Fruit fly (Drosophila melanogaster): ENCODE measurements around the gene HP6.

The HP6 gene

dm6 chr2L:4583306-4583705 lies 5.3 kb upstream of the HP6 start (continued):
- TF ChIP-seq lov (optimal IDR thresholded peaks at IDR 0.05) (no peak), lov (GFP tag; IDR thresholded peaks at IDR 0.05) (no peak), Lim3 (GFP tag; IDR thresholded peaks at IDR 0.05) (0 out of 2 replicates have a peak, but pooled peaks have one; percentile 30), slou (GFP tag; optimal IDR thresholded peaks at IDR 0.05) (peak; percentile 22), inv (GFP tag; IDR thresholded peaks at IDR 0.05; ENCODE audit: partially characterized antibody) (no peak), ttk (GFP tag; IDR thresholded peaks at IDR 0.05) (peak; percentile 75), CG1024 (GFP tag; IDR thresholded peaks at IDR 0.05) (peak; percentile 56), sim (GFP tag; IDR thresholded peaks at IDR 0.05) (peak; percentile 56; the same call in 1 of the 2 replicates), Ada2b (GFP tag; IDR thresholded peaks at IDR 0.05) (peak; percentile 71), CG14965 (GFP tag; optimal IDR thresholded peaks at IDR 0.05; ENCODE audit: borderline replicate concordance) (no peak), zfh1 (GFP tag; IDR thresholded peaks at IDR 0.05) (peak; percentile 89), CG4730 (GFP tag; IDR thresholded peaks at IDR 0.05) (peak; percentile 58), CG4360 (GFP tag; IDR thresholded peaks at IDR 0.05) (peak; percentile 47), chinmo (GFP tag; IDR thresholded peaks at IDR 0.05; ENCODE audit: partially characterized antibody) (no peak), bigmax (GFP tag; optimal IDR thresholded peaks at IDR 0.05) (no peak), cato (GFP tag; optimal IDR thresholded peaks at IDR 0.05; ENCODE audit: borderline replicate concordance) (no peak), CG17361 (GFP tag; IDR thresholded peaks at IDR 0.05) (peak; percentile 75), pum (GFP tag; optimal IDR thresholded peaks at IDR 0.05) (peak; percentile 66), knrl (GFP tag; IDR thresholded peaks at IDR 0.05; ENCODE audit: partially characterized antibody) (no peak), Aef1 (GFP tag; IDR thresholded peaks at IDR 0.05) (peak; percentile 56; the same call in 1 of the 3 replicates), Nf-YA (GFP tag; IDR thresholded peaks at IDR 0.05) (peak; percentile 63), CG32767 (GFP tag; IDR thresholded peaks at IDR 0.05) (peak; percentile 58), nerfin-2 (GFP tag; IDR thresholded peaks at IDR 0.05; ENCODE audit: partially characterized antibody) (no peak), ci (GFP tag; IDR thresholded peaks at IDR 0.05) (peak; percentile 88), tx (GFP tag; optimal IDR thresholded peaks at IDR 0.05) (no peak), B-H1 (GFP tag; IDR thresholded peaks at IDR 0.05) (peak; percentile 62), lbe (GFP tag; optimal IDR thresholded peaks at IDR 0.05) (peak; percentile 45), CG8089 (GFP tag; optimal IDR thresholded peaks at IDR 0.05) (peak; percentile 59), CG6689 (GFP tag; IDR thresholded peaks at IDR 0.05) (peak; percentile 78), BtbVII (GFP tag; optimal IDR thresholded peaks at IDR 0.05) (no peak), ems (GFP tag; optimal IDR thresholded peaks at IDR 0.05) (peak; percentile 61), CG18476 (GFP tag; optimal IDR thresholded peaks at IDR 0.05) (peak; percentile 49), zen (tag; optimal IDR thresholded peaks at IDR 0.05) (peak; percentile 62), luna (GFP tag; optimal IDR thresholded peaks at IDR 0.05) (no peak), odd (GFP tag; optimal IDR thresholded peaks at IDR 0.05) (peak; percentile 51), nerfin-1 (tag; optimal IDR thresholded peaks at IDR 0.05) (peak; percentile 60), GATAe (GFP tag; conservative IDR thresholded peaks at IDR 0.05) (no peak), CG10654 (GFP tag; optimal IDR thresholded peaks at IDR 0.05) (peak; percentile 55), CG15696 (tag; optimal IDR thresholded peaks at IDR 0.05) (peak; percentile 60), ac (GFP tag; optimal IDR thresholded peaks at IDR 0.05) (no peak), Ravus (GFP tag; IDR thresholded peaks at IDR 0.05) (no peak), CG1792 (GFP tag; optimal IDR thresholded peaks at IDR 0.05) (peak; percentile 35), Hmr (GFP tag; optimal IDR thresholded peaks at IDR 0.05) (peak; percentile 45), prd (optimal IDR thresholded peaks at IDR 0.05) (no peak), prd (GFP tag; IDR thresholded peaks at IDR 0.05) (peak; percentile 83), Lhr (GFP tag; optimal IDR thresholded peaks at IDR 0.05) (peak; percentile 19), al (GFP tag; IDR thresholded peaks at IDR 0.05) (peak; percentile 31; the same call in 1 of the 2 replicates), CG5245 (GFP tag; optimal IDR thresholded peaks at IDR 0.05) (peak; percentile 65), chn (GFP tag; optimal IDR thresholded peaks at IDR 0.05) (peak; percentile 38), org-1 (GFP tag; optimal IDR thresholded peaks at IDR 0.05) (peak; percentile 26), CG12391 (tag; optimal IDR thresholded peaks at IDR 0.05) (peak; percentile 74), nau (GFP tag; optimal IDR thresholded peaks at IDR 0.05) (peak; percentile 61)
